Fruit fly (Drosophila melanogaster) S2 (cell line): ENCODE measurements around the gene Unc50.

Source experiments
- CG8478 ChIP-seq: fragments of >200 bp; optimal IDR thresholded peaks from 2 replicates; lab custom pipeline; 2018
- CTCF ChIP-seq, 2 experiments: fragments of >200 bp; optimal IDR thresholded peaks; 2 replicates each; lab custom pipeline; 2018

DNA sequence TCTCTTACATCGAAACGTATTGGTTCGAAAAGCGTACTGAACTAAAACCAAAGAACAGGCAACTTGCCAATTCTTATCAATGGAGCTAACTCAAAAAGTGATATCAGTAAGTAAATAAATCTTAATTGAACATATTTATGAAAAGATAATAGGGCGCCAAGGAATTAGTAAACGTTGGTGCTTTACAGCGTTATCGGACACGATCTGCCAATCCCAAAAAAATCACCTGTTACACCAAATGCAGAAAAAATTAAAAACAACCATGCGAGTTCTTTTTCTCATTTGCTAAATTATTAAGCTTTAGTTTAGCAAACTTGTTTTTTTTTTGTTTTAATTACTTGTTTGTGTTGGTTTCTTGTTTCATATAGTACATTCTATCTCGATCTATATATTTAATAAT, 21.7 kb downstream of the Unc50 start, which contains the start of gene CG42489:
- TF ChIP-seq CG8478 (no peak), CTCF (optimal IDR thresholded peaks at IDR 0.05; lab: Kevin White, UChicago) (no peak)
